Fruit fly (Drosophila melanogaster) whole organism, prepupa: ENCODE data around the gene TfIIS.

Experiments
- Blimp-1 ChIP-seq: fragments of 200-800 bp; sonication (Bioruptor generic); optimal IDR thresholded peaks from 3 replicates; lab custom pipeline; 2017; ENCODE audit warnings: missing biosample characterization, missing genetic modification characterization, mild to moderate bottlenecking, moderate library complexity, missing genetic modification reagents
- CG10631 ChIP-seq: fragments of 200-800 bp; sonication (Bioruptor generic); optimal IDR thresholded peaks from 2 replicates; lab custom pipeline; 2016; ENCODE audit warnings: missing biosample characterization, missing genetic modification characterization
- CG10669 ChIP-seq: fragments of 200-800 bp; sonication (Bioruptor generic); optimal IDR thresholded peaks from 3 replicates; lab custom pipeline; 2018; ENCODE audit warnings: missing biosample characterization, mild to moderate bottlenecking, missing genetic modification characterization, moderate library complexity
- CG11902 ChIP-seq: fragments of 200-800 bp; sonication (Bioruptor generic); optimal IDR thresholded peaks from 3 replicates; lab custom pipeline; 2016; ENCODE audit warnings: missing biosample characterization, missing genetic modification characterization
- CG16779 ChIP-seq: fragments of 200-800 bp; sonication (Bioruptor generic); optimal IDR thresholded peaks from 3 replicates; lab custom pipeline; 2017; ENCODE audit warnings: missing biosample characterization, mild to moderate bottlenecking, missing genetic modification characterization
- CG3032 ChIP-seq: fragments of 200-800 bp; optimal IDR thresholded peaks from 2 replicates; lab custom pipeline; 2019; ENCODE audit warnings: missing biosample characterization, mild to moderate bottlenecking, missing genetic modification characterization, moderate library complexity
- CG31627 ChIP-seq: fragments of 200-800 bp; sonication (Bioruptor generic); optimal IDR thresholded peaks from 3 replicates; lab custom pipeline; 2016; ENCODE audit warnings: missing biosample characterization, missing genetic modification characterization
- CG4318 ChIP-seq: fragments of 200-800 bp; sonication (Bioruptor generic); optimal IDR thresholded peaks from 3 replicates; lab custom pipeline; 2017; ENCODE audit warnings: missing biosample characterization, mild to moderate bottlenecking, missing genetic modification characterization
- CG6163 ChIP-seq: fragments of 200-800 bp; sonication (Bioruptor generic); IDR thresholded peaks from 3 replicates; pipeline ENCODE4 v1.3.6; 2022; ENCODE audit warnings: missing biosample characterization, missing genetic modification characterization
- CG6808 ChIP-seq: fragments of 200-800 bp; sonication (Bioruptor generic); optimal IDR thresholded peaks from 3 replicates; lab custom pipeline; 2017; ENCODE audit warnings: missing biosample characterization, missing genetic modification characterization, mild to moderate bottlenecking, moderate library complexity, missing genetic modification reagents
- CG8319 ChIP-seq: fragments of 200-800 bp; sonication (Bioruptor generic); optimal IDR thresholded peaks from 3 replicates; lab custom pipeline; 2016; ENCODE audit warnings: missing biosample characterization, missing genetic modification characterization
- CG9139 ChIP-seq: fragments of 200-800 bp; sonication (Bioruptor generic); optimal IDR thresholded peaks from 3 replicates; lab custom pipeline; 2017; ENCODE audit warnings: missing biosample characterization, mild to moderate bottlenecking, missing genetic modification characterization
- Eip75B ChIP-seq: fragments of 200-800 bp; sonication (Bioruptor generic); optimal IDR thresholded peaks from 3 replicates; lab custom pipeline; 2016; ENCODE audit warnings: missing biosample characterization, missing genetic modification characterization
- Eip78C ChIP-seq: fragments of 200-800 bp; sonication (Bioruptor generic); peaks from one replicate; lab custom pipeline; 2016; ENCODE audit warnings: missing biosample characterization, missing genetic modification characterization
- Eip93F ChIP-seq: fragments of 200-800 bp; sonication (Bioruptor generic); optimal IDR thresholded peaks from 2 replicates; lab custom pipeline; 2016; ENCODE audit warnings: missing biosample characterization, mild to moderate bottlenecking, missing genetic modification characterization
- Ets21C ChIP-seq: fragments of 200-800 bp; sonication (Bioruptor generic); optimal IDR thresholded peaks from 3 replicates; lab custom pipeline; 2016; ENCODE audit warnings: missing biosample characterization, missing genetic modification characterization
- Ets96B ChIP-seq: fragments of 200-800 bp; optimal IDR thresholded peaks from 2 replicates; lab custom pipeline; 2019; ENCODE audit warnings: missing biosample characterization, mild to moderate bottlenecking, missing genetic modification characterization, moderate library complexity
- Hr39 ChIP-seq: fragments of 200-800 bp; sonication (Bioruptor generic); optimal IDR thresholded peaks from 2 replicates; lab custom pipeline; 2016; ENCODE audit warnings: missing biosample characterization, missing genetic modification characterization
- Hr4 ChIP-seq: fragments of 200-800 bp; sonication (Bioruptor generic); optimal IDR thresholded peaks from 3 replicates; lab custom pipeline; 2016; ENCODE audit warnings: missing biosample characterization, missing genetic modification characterization
- Lpt ChIP-seq: fragments of 200-800 bp; sonication (Bioruptor generic); optimal IDR thresholded peaks from 3 replicates; lab custom pipeline; 2016; ENCODE audit warnings: missing biosample characterization, missing genetic modification characterization
- Met ChIP-seq: fragments of 200-800 bp; sonication (Bioruptor generic); optimal IDR thresholded peaks from 3 replicates; lab custom pipeline; 2016; ENCODE audit warnings: missing biosample characterization, missing genetic modification characterization
- OdsH ChIP-seq: fragments of 200-800 bp; sonication (Bioruptor generic); optimal IDR thresholded peaks from 3 replicates; lab custom pipeline; 2016; ENCODE audit warnings: missing biosample characterization, missing genetic modification characterization
- Smox ChIP-seq: fragments of 200-800 bp; sonication (Bioruptor generic); optimal IDR thresholded peaks from 3 replicates; lab custom pipeline; 2016; ENCODE audit warnings: missing biosample characterization, missing genetic modification characterization
- Sox14 ChIP-seq: fragments of 200-800 bp; sonication (Bioruptor generic); optimal IDR thresholded peaks from 3 replicates; lab custom pipeline; 2016; ENCODE audit warnings: missing biosample characterization, missing genetic modification characterization
- Sox15 ChIP-seq: fragments of 200-800 bp; sonication (Bioruptor generic); optimal IDR thresholded peaks from 3 replicates; lab custom pipeline; 2016; ENCODE audit warnings: missing biosample characterization, missing genetic modification characterization
- acj6 ChIP-seq: fragments of 200-800 bp; sonication (Bioruptor generic); optimal IDR thresholded peaks from 3 replicates; lab custom pipeline; 2016; ENCODE audit warnings: missing biosample characterization, missing genetic modification characterization
- cyc ChIP-seq: fragments of 200-800 bp; sonication (Bioruptor generic); optimal IDR thresholded peaks from 3 replicates; lab custom pipeline; 2016; ENCODE audit warnings: missing biosample characterization, missing genetic modification characterization
- dac ChIP-seq: fragments of 200-800 bp; sonication (Bioruptor generic); optimal IDR thresholded peaks from 2 replicates; lab custom pipeline; 2017; ENCODE audit warnings: missing biosample characterization, mild to moderate bottlenecking, missing genetic modification characterization
- dsx ChIP-seq: fragments of 200-800 bp; optimal IDR thresholded peaks from 3 replicates; lab custom pipeline; 2019; ENCODE audit warnings: missing biosample characterization, mild to moderate bottlenecking, missing genetic modification characterization, moderate library complexity; ENCODE audit not compliant: poor library complexity, severe bottlenecking
- eg ChIP-seq: fragments of 200-800 bp; sonication (Bioruptor generic); IDR thresholded peaks from 3 replicates; pipeline ENCODE4 v1.3.6; 2022; ENCODE audit warnings: missing biosample characterization, missing genetic modification characterization
- esn ChIP-seq: fragments of 200-800 bp; sonication (Bioruptor generic); optimal IDR thresholded peaks from 2 replicates; lab custom pipeline; 2016; ENCODE audit warnings: missing biosample characterization, mild to moderate bottlenecking, missing genetic modification characterization, moderate library complexity
- fd59A ChIP-seq: fragments of 200-800 bp; sonication (Bioruptor generic); optimal IDR thresholded peaks from 2 replicates; lab custom pipeline; 2017; ENCODE audit warnings: missing biosample characterization, mild to moderate bottlenecking, missing genetic modification characterization, missing genetic modification reagents
- fkh ChIP-seq: fragments of 200-800 bp; sonication (Bioruptor generic); optimal IDR thresholded peaks from 3 replicates; lab custom pipeline; 2017; ENCODE audit warnings: missing biosample characterization, mild to moderate bottlenecking, missing genetic modification characterization, moderate library complexity
- lz ChIP-seq: fragments of 200-800 bp; sonication (Bioruptor generic); optimal IDR thresholded peaks from 3 replicates; lab custom pipeline; 2016; ENCODE audit warnings: missing biosample characterization, missing genetic modification characterization
- pdm3 ChIP-seq: fragments of 200-800 bp; sonication (Bioruptor generic); optimal IDR thresholded peaks from 3 replicates; lab custom pipeline; 2016; ENCODE audit warnings: missing biosample characterization, missing genetic modification characterization
- salr ChIP-seq, 2 experiments: fragments of 200-800 bp; sonication (Bioruptor generic); optimal IDR thresholded peaks; 3 replicates each; lab custom pipeline; 2016 to 2018; ENCODE audit warnings: missing biosample characterization in 2 of 2, missing genetic modification characterization in 2 of 2, mild to moderate bottlenecking in 1 of 2
- ss ChIP-seq, 2 experiments: fragments of 200-800 bp; sonication (Bioruptor generic); optimal IDR thresholded peaks; 2 replicates in 1 of 2; 3 replicates in 1 of 2; lab custom pipeline; 2017 to 2018; ENCODE audit warnings: mild to moderate bottlenecking in 2 of 2, missing biosample characterization in 2 of 2, missing genetic modification characterization in 2 of 2, moderate library complexity in 1 of 2
- svp ChIP-seq: fragments of 200-800 bp; sonication (Bioruptor generic); peaks from one replicate; lab custom pipeline; 2016; ENCODE audit warnings: missing biosample characterization, missing genetic modification characterization
- topi ChIP-seq: fragments of 200-800 bp; sonication (Bioruptor generic); optimal IDR thresholded peaks from 3 replicates; lab custom pipeline; 2016; ENCODE audit warnings: missing biosample characterization, missing genetic modification characterization
- vri ChIP-seq: fragments of 200-800 bp; sonication (Bioruptor generic); optimal IDR thresholded peaks from 3 replicates; lab custom pipeline; 2016; ENCODE audit warnings: missing biosample characterization, mild to moderate bottlenecking, missing genetic modification characterization

The TfIIS gene

DNA sequence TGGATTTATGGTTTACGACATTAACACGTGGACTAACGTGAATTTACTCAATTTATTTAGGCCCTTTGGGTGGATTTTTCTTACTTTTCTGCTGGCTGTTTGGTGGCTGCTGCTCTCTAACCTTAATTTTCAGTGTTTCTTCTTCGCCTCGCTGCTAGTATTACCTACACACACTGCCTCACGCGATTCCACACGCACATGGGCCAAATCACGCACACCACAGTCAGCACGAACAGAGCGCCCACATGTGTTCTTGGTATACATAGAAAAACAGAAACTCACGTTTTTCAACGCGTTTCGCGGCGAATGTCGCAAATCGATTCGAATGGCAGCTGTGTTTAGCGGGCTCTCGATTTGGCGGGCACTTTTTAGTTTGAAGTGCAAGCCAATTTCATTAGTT is 7.3 kb upstream of the TfIIS start:
- TF ChIP-seq svp = peak; percentile 93
- peak; percentile 64 for TF ChIP-seq vri (GFP tag; lab: Kevin White, UChicago)
- peak; percentile 48 for TF ChIP-seq Sox14 (GFP tag; lab: Kevin White, UChicago)
- TF ChIP-seq CG6808 (GFP tag; lab: Kevin White, UChicago) = no peak
- TF ChIP-seq ss (GFP tag; optimal IDR thresholded peaks at IDR 0.05; lab: Kevin White, UChicago) = peak in 1 of 2 experiments; percentile 83
- peak; percentile 20 for TF ChIP-seq Eip75B
- TF ChIP-seq fkh (GFP tag; lab: Kevin White, UChicago) = peak; percentile 74
- no peak for TF ChIP-seq OdsH (GFP tag; lab: Kevin White, UChicago)
- TF ChIP-seq CG16779 = no peak
- TF ChIP-seq Eip78C (GFP tag; lab: Kevin White, UChicago) = peak; percentile 48

- no peak for TF ChIP-seq topi
- TF ChIP-seq Eip78C (GFP tag; lab: Kevin White, UChicago) = peak; percentile 24
These were observed 5.6 kb upstream of the TfIIS start for dm6 chr2L:15066141-15066540.

- no peak for TF ChIP-seq dsx
- TF ChIP-seq Eip78C (GFP tag; lab: Kevin White, UChicago) = peak; percentile 36
These were observed 5.1 kb upstream of the TfIIS start for dm6 chr2L:15065663-15066062.

DNA sequence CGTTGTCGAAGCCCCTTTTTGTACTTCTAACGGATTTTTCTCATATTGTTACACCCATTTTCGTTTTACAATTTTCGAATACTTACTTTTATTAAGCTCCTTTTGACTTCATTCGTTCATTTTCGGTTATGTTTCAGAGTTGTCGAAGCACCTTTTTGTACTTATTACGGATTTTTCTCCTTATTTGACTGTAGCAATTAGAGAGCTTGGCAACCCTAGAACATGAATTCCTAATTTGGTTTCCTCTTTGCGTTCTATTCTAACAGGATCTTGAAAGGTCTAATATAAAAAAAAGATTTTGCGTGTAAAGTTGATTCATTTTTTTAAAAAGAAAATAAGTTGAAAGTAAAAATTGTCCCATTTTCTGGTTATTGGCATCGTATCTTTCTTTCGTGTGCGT is 1.5 kb upstream of the TfIIS start:
- TF ChIP-seq Smox (GFP tag; lab: Kevin White, UChicago) (no peak), eg (no peak), fd59A (no peak), Eip93F (GFP tag; lab: Kevin White, UChicago) (no peak), ss (GFP tag; optimal IDR thresholded peaks at IDR 0.05; lab: Kevin White, UChicago) (no peak), Eip78C (GFP tag; lab: Kevin White, UChicago) (no peak), Eip75B (no peak), Blimp-1 (GFP tag; lab: Kevin White, UChicago) (no peak), Ets21C (no peak), Lpt (GFP tag; lab: Kevin White, UChicago) (no peak), Ets96B (tag; lab: Kevin White, UChicago) (no peak), dac (no peak), CG10631 (GFP tag; lab: Kevin White, UChicago) (no peak), CG8319 (GFP tag; lab: Kevin White, UChicago) (no peak), CG16779 (no peak), Met (no peak)

DNA sequence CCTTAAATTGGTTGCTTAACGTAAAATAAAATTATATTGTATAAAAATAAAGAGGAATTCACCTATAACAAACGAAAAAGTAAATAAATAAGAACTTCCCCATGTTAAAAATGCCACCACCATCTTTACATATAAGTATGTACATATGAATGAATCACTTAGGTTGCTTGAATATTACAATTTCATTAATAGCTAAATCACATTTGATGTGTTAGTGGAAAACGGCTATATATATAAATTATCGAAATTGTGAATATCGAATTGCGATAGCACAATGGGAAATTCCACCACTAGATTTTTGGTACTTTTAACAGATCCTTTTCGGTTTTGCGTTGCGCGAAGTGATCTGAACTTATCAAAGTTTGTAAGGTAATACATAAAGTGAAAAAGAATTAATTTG is 811 bp upstream of the TfIIS start, which contains the start of the genes solo and vas:
TSS of gene solo (plus strand) at position 289 of the 400 bp plus-strand sequence.
TSS of gene vas (plus strand) at position 289 of the 400 bp plus-strand sequence.
- TF ChIP-seq salr (GFP tag; optimal IDR thresholded peaks at IDR 0.05; lab: Kevin White, UChicago) (no peak), Eip75B (no peak), svp (peak; percentile 60), cyc (GFP tag; lab: Kevin White, UChicago) (peak; percentile 17), CG3032 (peak; percentile 53), Sox15 (GFP tag; lab: Kevin White, UChicago) (no peak), CG10631 (GFP tag; lab: Kevin White, UChicago) (peak; percentile 19), Sox14 (GFP tag; lab: Kevin White, UChicago) (peak; percentile 41), acj6 (GFP tag; lab: Kevin White, UChicago) (peak; percentile 15), CG6163 (GFP tag; lab: Robert Waterston, UW) (0 out of 3 replicates have a peak, but pooled peaks have one; percentile 51), Hr4 (GFP tag; lab: Kevin White, UChicago) (peak; percentile 45), Eip93F (GFP tag; lab: Kevin White, UChicago) (no peak), pdm3 (no peak), CG9139 (GFP tag; lab: Kevin White, UChicago) (no peak), esn (GFP tag; lab: Kevin White, UChicago) (peak; percentile 9), CG31627 (peak; percentile 18), CG16779 (no peak), topi (peak; percentile 17), CG11902 (no peak), dac (no peak), OdsH (GFP tag; lab: Kevin White, UChicago) (peak; percentile 33), lz (GFP tag; lab: Kevin White, UChicago) (peak; percentile 19), Hr39 (GFP tag; lab: Kevin White, UChicago) (peak; percentile 23), Ets21C (no peak), Smox (GFP tag; lab: Kevin White, UChicago) (no peak), CG10669 (GFP tag; lab: Kevin White, UChicago) (no peak), CG4318 (GFP tag; lab: Kevin White, UChicago) (peak; percentile 2)
